Worm (Caenorhabditis elegans) whole organism, mixed stage, embryonic: ENCODE results near the gene Y45F10B.3.

Source experiments
- elt-1 ChIP-seq: sonication (generic microtip); optimal IDR thresholded peaks from 2 replicates; lab custom pipeline; 2017; ENCODE audit warnings: missing genetic modification characterization, mild to moderate bottlenecking, missing compliant biosample characterization, antibody characterized with exemption, moderate library complexity, borderline replicate concordance; ENCODE audit not compliant: insufficient read depth
- flh-1 ChIP-seq: fragments of 200-800 bp; sonication (Bioruptor generic); optimal IDR thresholded peaks from 2 replicates; lab custom pipeline; 2018; ENCODE audit warnings: mild to moderate bottlenecking, missing genetic modification characterization, moderate library complexity, missing compliant biosample characterization
- lin-13 ChIP-seq: fragments of 150-350 bp; optimal IDR thresholded peaks from 2 replicates; lab custom pipeline; 2014; ENCODE audit warnings: missing biosample characterization, missing genetic modification characterization
- lin-32 ChIP-seq: fragments of 200-800 bp; sonication (Bioruptor generic); optimal IDR thresholded peaks from 2 replicates; lab custom pipeline; 2018; ENCODE audit warnings: mild to moderate bottlenecking, missing genetic modification characterization, missing compliant biosample characterization
- mls-2 ChIP-seq: sonication (generic microtip); optimal IDR thresholded peaks from 2 replicates; lab custom pipeline; 2016; ENCODE audit warnings: mild to moderate bottlenecking, missing genetic modification characterization, moderate library complexity, missing compliant biosample characterization
- nhr-237 ChIP-seq: fragments of 150-350 bp; optimal IDR thresholded peaks from 2 replicates; lab custom pipeline; 2014; ENCODE audit warnings: missing biosample characterization, missing genetic modification characterization
- nhr-28 ChIP-seq: fragments of 150-350 bp; optimal IDR thresholded peaks from 2 replicates; lab custom pipeline; 2014; ENCODE audit warnings: missing biosample characterization, missing genetic modification characterization
- nhr-76 ChIP-seq: sonication (generic microtip); optimal IDR thresholded peaks from 2 replicates; lab custom pipeline; 2017; ENCODE audit warnings: missing biosample characterization, missing genetic modification characterization
- pha-4 ChIP-seq: fragments of 150-350 bp; optimal IDR thresholded peaks from 2 replicates; lab custom pipeline; 2018; ENCODE audit warnings: missing biosample characterization, missing genetic modification reagents, missing genetic modification characterization
- snpc-4 ChIP-seq: fragments of 150-350 bp; optimal IDR thresholded peaks from 2 replicates; lab custom pipeline; 2014; ENCODE audit warnings: missing biosample characterization, missing genetic modification characterization
- unc-39 ChIP-seq: fragments of 150-350 bp; optimal IDR thresholded peaks from 2 replicates; lab custom pipeline; 2014; ENCODE audit warnings: missing biosample characterization, missing genetic modification characterization
- unc-62 ChIP-seq: fragments of 150-350 bp; optimal IDR thresholded peaks from 2 replicates; lab custom pipeline; 2014; ENCODE audit warnings: missing biosample characterization, missing genetic modification reagents, missing genetic modification characterization
- ztf-11 ChIP-seq: fragments of 150-350 bp; optimal IDR thresholded peaks from 2 replicates; lab custom pipeline; 2014; ENCODE audit warnings: missing biosample characterization, missing genetic modification characterization

DNA sequence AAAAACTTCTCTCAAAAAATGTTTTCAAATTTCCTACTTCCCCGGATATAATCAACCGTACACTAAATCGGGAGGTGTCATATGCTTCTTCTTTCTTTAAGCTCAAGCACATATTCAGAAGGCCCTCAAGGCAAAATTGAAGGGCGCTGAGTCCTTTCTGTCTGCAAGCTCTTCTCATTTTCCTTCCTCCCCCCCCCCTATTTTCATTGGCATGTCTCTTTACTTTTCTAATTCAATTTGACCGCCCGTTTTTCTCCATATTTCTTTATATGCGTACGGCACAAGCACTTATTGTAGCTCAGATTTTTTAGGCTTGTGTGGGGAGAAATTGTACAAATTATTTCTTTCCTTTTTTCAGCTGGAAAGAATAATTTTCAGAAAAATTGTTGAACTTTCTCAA is 37.9 kb upstream of the Y45F10B.3 start:
- TF ChIP-seq lin-13 (tag; lab: Kevin White, UChicago) = no peak
- no peak for TF ChIP-seq elt-1 (tag; lab: Kevin White, UChicago)
- TF ChIP-seq unc-62 (GFP tag; lab: Kevin White, UChicago) = no peak
- no peak for TF ChIP-seq unc-39
- no peak for TF ChIP-seq lin-32 (GFP tag; lab: Kevin White, UChicago)
- no peak for TF ChIP-seq nhr-76 (tag; lab: Kevin White, UChicago)
- no peak for TF ChIP-seq pha-4 (tag; lab: Kevin White, UChicago)
- no peak for TF ChIP-seq nhr-28 (tag; lab: Kevin White, UChicago)
- no peak for TF ChIP-seq nhr-237 (tag; lab: Kevin White, UChicago)
- no peak for TF ChIP-seq snpc-4
- no peak for TF ChIP-seq mls-2
- no peak for TF ChIP-seq ztf-11
- no peak for TF ChIP-seq flh-1 (GFP tag; lab: Kevin White, UChicago)
